Fruit fly (Drosophila melanogaster) whole organism, embryonic: ENCODE results near the gene CG8675.
A peak's percentile ranks its signal among the peaks of the same experiment; 100 is the strongest.

Experiments
- Asciz ChIP-seq: fragments of 200-800 bp; sonication (Bioruptor generic); optimal IDR thresholded peaks from 2 replicates; lab custom pipeline; 2017; ENCODE audit warnings: missing biosample characterization, mild to moderate bottlenecking, missing genetic modification characterization, missing genetic modification reagents
- BEAF-32 ChIP-seq: fragments of 200-800 bp; sonication (Bioruptor generic); optimal IDR thresholded peaks from 3 replicates; lab custom pipeline; 2017; ENCODE audit warnings: missing biosample characterization, missing genetic modification characterization, mild to moderate bottlenecking, moderate library complexity, missing genetic modification reagents
- CG1024 ChIP-seq: fragments of 200-800 bp; sonication (Bioruptor generic); IDR thresholded peaks from 2 replicates; pipeline ENCODE4 v1.3.6; 2022; ENCODE audit warnings: missing biosample characterization, missing genetic modification characterization
- CG10274 ChIP-seq: fragments of 200-800 bp; sonication (Bioruptor generic); optimal IDR thresholded peaks from 3 replicates; lab custom pipeline; 2017; ENCODE audit warnings: missing biosample characterization, mild to moderate bottlenecking, missing genetic modification characterization
- CG10979 ChIP-seq: fragments of 200-800 bp; sonication (Bioruptor generic); optimal IDR thresholded peaks from 2 replicates; lab custom pipeline; 2018; ENCODE audit warnings: missing biosample characterization, mild to moderate bottlenecking, missing genetic modification characterization, moderate library complexity
- CG12071 ChIP-seq: fragments of 200-800 bp; sonication (Bioruptor generic); optimal IDR thresholded peaks from 3 replicates; lab custom pipeline; 2018; ENCODE audit warnings: missing biosample characterization, mild to moderate bottlenecking, missing genetic modification characterization
- CG12299 ChIP-seq: fragments of 200-800 bp; sonication (Bioruptor generic); optimal IDR thresholded peaks from 2 replicates; lab custom pipeline; 2018; ENCODE audit warnings: missing biosample characterization, mild to moderate bottlenecking, missing genetic modification characterization
- CG3995 ChIP-seq: fragments of 200-800 bp; sonication (Bioruptor generic); optimal IDR thresholded peaks from 3 replicates; lab custom pipeline; 2016; ENCODE audit warnings: missing biosample characterization, missing genetic modification characterization
- CG4854 ChIP-seq: fragments of 200-800 bp; sonication (Bioruptor generic); optimal IDR thresholded peaks from 2 replicates; lab custom pipeline; 2016; ENCODE audit warnings: missing biosample characterization, missing genetic modification characterization, inconsistent platforms
- CG7372 ChIP-seq: fragments of 200-800 bp; sonication (Bioruptor generic); IDR thresholded peaks from 2 replicates; pipeline ENCODE4 v1.3.6; 2022; ENCODE audit warnings: missing biosample characterization, missing genetic modification characterization
- CG7928 ChIP-seq: fragments of 200-800 bp; sonication (Bioruptor generic); optimal IDR thresholded peaks from 2 replicates; lab custom pipeline; 2017; ENCODE audit warnings: missing biosample characterization, mild to moderate bottlenecking, missing genetic modification characterization
- CG8388 ChIP-seq: fragments of 200-800 bp; sonication (Bioruptor generic); optimal IDR thresholded peaks from 2 replicates; lab custom pipeline; 2019; ENCODE audit warnings: missing biosample characterization, mild to moderate bottlenecking, missing genetic modification characterization, moderate library complexity
- Drgx ChIP-seq: fragments of 200-800 bp; sonication (Bioruptor generic); IDR thresholded peaks from 2 replicates; pipeline ENCODE4 v1.3.6; 2022; ENCODE audit warnings: missing biosample characterization, missing genetic modification characterization
- Gug ChIP-seq: fragments of 200-800 bp; sonication (Bioruptor generic); IDR thresholded peaks from 4 replicates; pipeline ENCODE4 v1.3.6; 2022; ENCODE audit warnings: missing biosample characterization, missing genetic modification characterization
- YL-1 ChIP-seq: fragments of 200-800 bp; sonication (Bioruptor generic); optimal IDR thresholded peaks from 3 replicates; lab custom pipeline; 2017; ENCODE audit warnings: missing biosample characterization, mild to moderate bottlenecking, missing genetic modification characterization
- cad ChIP-seq: fragments of >200 bp; optimal IDR thresholded peaks from 2 replicates; lab custom pipeline; 2017; ENCODE audit warnings: missing biosample characterization, missing genetic modification characterization
- caup ChIP-seq: fragments of 200-800 bp; sonication (Bioruptor generic); optimal IDR thresholded peaks from 3 replicates; lab custom pipeline; 2017; ENCODE audit warnings: missing biosample characterization, mild to moderate bottlenecking, missing genetic modification characterization, moderate library complexity; ENCODE audit not compliant: severe bottlenecking
- chinmo ChIP-seq: fragments of 200-800 bp; sonication (Bioruptor generic); IDR thresholded peaks from 4 replicates; pipeline ENCODE4 v1.3.6; 2022; ENCODE audit warnings: missing biosample characterization, missing genetic modification characterization; ENCODE audit not compliant: partially characterized antibody
- crc ChIP-seq: fragments of 200-800 bp; sonication (Bioruptor generic); optimal IDR thresholded peaks from 2 replicates; lab custom pipeline; 2016; ENCODE audit warnings: missing biosample characterization, missing genetic modification characterization
- crol ChIP-seq: fragments of 200-800 bp; sonication (Bioruptor generic); IDR thresholded peaks from 2 replicates; pipeline ENCODE4 v1.3.6; 2022; ENCODE audit warnings: missing biosample characterization, missing genetic modification characterization
- ems ChIP-seq: fragments of 200-800 bp; sonication (Bioruptor generic); optimal IDR thresholded peaks from 3 replicates; lab custom pipeline; 2016; ENCODE audit warnings: missing biosample characterization, missing genetic modification characterization
- gsb-n ChIP-seq: fragments of 200-800 bp; sonication (Bioruptor generic); optimal IDR thresholded peaks from 3 replicates; lab custom pipeline; 2018; ENCODE audit warnings: missing biosample characterization, mild to moderate bottlenecking, missing genetic modification characterization
- ham ChIP-seq: fragments of 200-800 bp; sonication (Bioruptor generic); IDR thresholded peaks from 2 replicates; pipeline ENCODE4 v1.3.6; 2022; ENCODE audit warnings: missing biosample characterization, missing genetic modification characterization
- inv ChIP-seq: fragments of 200-800 bp; sonication (Bioruptor generic); IDR thresholded peaks from 2 replicates; pipeline ENCODE4 v1.3.6; 2022; ENCODE audit warnings: missing biosample characterization, missing genetic modification characterization; ENCODE audit not compliant: partially characterized antibody
- jumu ChIP-seq: fragments of 200-800 bp; sonication (Bioruptor generic); optimal IDR thresholded peaks from 3 replicates; lab custom pipeline; 2016; ENCODE audit warnings: missing biosample characterization, missing genetic modification characterization
- mld ChIP-seq: fragments of 200-800 bp; sonication (Bioruptor generic); IDR thresholded peaks from 3 replicates; pipeline ENCODE4 v1.3.6; 2022; ENCODE audit warnings: missing biosample characterization, missing genetic modification characterization; ENCODE audit not compliant: partially characterized antibody
- onecut ChIP-seq: fragments of 200-800 bp; sonication (Bioruptor generic); IDR thresholded peaks from 2 replicates; pipeline ENCODE4 v1.3.6; 2022; ENCODE audit warnings: missing biosample characterization, missing genetic modification characterization
- pb ChIP-seq: fragments of 200-800 bp; sonication (Bioruptor generic); optimal IDR thresholded peaks from 3 replicates; lab custom pipeline; 2016; ENCODE audit warnings: missing biosample characterization, missing genetic modification characterization
- phol ChIP-seq: fragments of 200-800 bp; sonication (Bioruptor generic); optimal IDR thresholded peaks from 3 replicates; lab custom pipeline; 2018; ENCODE audit warnings: missing biosample characterization, mild to moderate bottlenecking, missing genetic modification characterization, moderate library complexity
- pnt ChIP-seq: fragments of 200-800 bp; sonication (Bioruptor generic); optimal IDR thresholded peaks from 3 replicates; lab custom pipeline; 2016; ENCODE audit warnings: missing biosample characterization, missing genetic modification characterization
- tio ChIP-seq: fragments of 200-800 bp; sonication (Bioruptor generic); optimal IDR thresholded peaks from 2 replicates; lab custom pipeline; 2017; ENCODE audit warnings: missing biosample characterization, missing genetic modification characterization, inconsistent platforms
- tll ChIP-seq, 2 experiments: fragments of 200-800 bp in 1 of 2; fragments of >200 bp in 1 of 2; sonication (Bioruptor generic) in 1 of 2; optimal IDR thresholded peaks; 2 replicates each; lab custom pipeline; 2017 to 2019; ENCODE audit warnings: missing biosample characterization in 2 of 2, missing genetic modification characterization in 2 of 2, mild to moderate bottlenecking in 1 of 2, moderate library complexity in 1 of 2
- wdn ChIP-seq: fragments of 200-800 bp; sonication (Bioruptor generic); IDR thresholded peaks from 2 replicates; pipeline ENCODE4 v1.3.6; 2022; ENCODE audit warnings: missing biosample characterization, missing genetic modification characterization

Gene CG8675

DNA sequence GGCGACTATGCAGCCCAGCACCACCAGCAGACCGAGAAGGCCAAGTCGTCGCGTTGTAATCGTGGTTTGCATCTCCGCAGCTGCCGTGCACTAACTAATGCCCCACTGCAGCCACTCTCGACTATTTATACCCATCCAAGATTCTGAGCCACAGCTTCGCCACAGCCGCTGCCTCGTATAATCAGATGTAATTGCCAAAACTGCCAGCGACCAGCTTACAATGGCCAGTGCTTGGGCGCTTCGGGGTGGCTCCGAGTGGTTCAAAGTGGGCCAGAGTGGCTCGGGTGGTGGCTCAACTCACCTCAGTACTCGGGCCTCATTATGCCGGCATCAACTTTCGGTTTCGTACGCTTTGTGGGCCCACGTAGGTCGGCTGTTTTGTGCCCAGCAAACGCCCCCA, 25.6 kb downstream of the CG8675 start, which contains the start of gene CG34327:
TSS of gene CG34327 (minus strand) at position 101 of the 400 bp plus-strand sequence.
- TF ChIP-seq CG7928 (no peak), caup (no peak), ems (no peak), crol (GFP tag; lab: Robert Waterston, UW) (no peak), mld (GFP tag; lab: Robert Waterston, UW) (no peak), BEAF-32 (GFP tag; lab: Kevin White, UChicago) (no peak), CG1024 (GFP tag; lab: Robert Waterston, UW) (no peak), CG8388 (GFP tag; lab: Kevin White, UChicago) (no peak), phol (tag; lab: Kevin White, UChicago) (no peak), jumu (GFP tag; lab: Kevin White, UChicago) (no peak), tll (GFP tag; optimal IDR thresholded peaks at IDR 0.05; lab: Kevin White, UChicago) (no peak), wdn (GFP tag; lab: Robert Waterston, UW) (no peak), cad (GFP tag; lab: Kevin White, UChicago) (no peak), chinmo (GFP tag; lab: Robert Waterston, UW) (no peak), tio (GFP tag; lab: Kevin White, UChicago) (no peak), CG10274 (no peak), CG12071 (no peak), pb (GFP tag; lab: Kevin White, UChicago) (no peak)
- TF ChIP-seq, all 482 proteins: peak for 0

DNA sequence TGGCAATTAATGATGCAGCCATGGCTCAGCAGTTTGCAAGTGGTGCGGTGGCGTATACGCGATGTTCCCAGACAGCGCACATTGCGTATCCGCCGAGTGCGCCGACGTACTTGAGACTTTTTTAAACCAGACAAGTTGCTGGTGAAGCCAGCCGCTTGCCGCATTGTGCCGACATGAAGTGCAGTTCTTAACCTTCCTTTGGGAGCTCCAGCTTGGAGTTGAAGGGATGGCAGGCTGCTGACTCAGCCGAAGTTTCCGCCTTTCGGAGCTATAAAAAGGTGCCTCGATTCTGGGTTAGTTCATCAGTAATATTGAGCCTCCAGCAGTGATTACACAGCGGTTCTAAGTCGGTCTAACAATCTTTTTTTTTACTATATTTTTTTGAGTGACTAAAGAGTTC, 28.2 kb downstream of the CG8675 start, which contains the start of gene CG5172:
TSS of gene CG5172 (plus strand) at position 301 of the 400 bp plus-strand sequence.
- TF ChIP-seq CG10979 (no peak), onecut (GFP tag; lab: Robert Waterston, UW) (no peak), CG3995 (no peak), CG7372 (GFP tag; lab: Robert Waterston, UW) (peak; percentile 73), Asciz (GFP tag; lab: Kevin White, UChicago) (no peak), CG12299 (tag; lab: Kevin White, UChicago) (no peak), ham (GFP tag; lab: Robert Waterston, UW) (no peak)

DNA sequence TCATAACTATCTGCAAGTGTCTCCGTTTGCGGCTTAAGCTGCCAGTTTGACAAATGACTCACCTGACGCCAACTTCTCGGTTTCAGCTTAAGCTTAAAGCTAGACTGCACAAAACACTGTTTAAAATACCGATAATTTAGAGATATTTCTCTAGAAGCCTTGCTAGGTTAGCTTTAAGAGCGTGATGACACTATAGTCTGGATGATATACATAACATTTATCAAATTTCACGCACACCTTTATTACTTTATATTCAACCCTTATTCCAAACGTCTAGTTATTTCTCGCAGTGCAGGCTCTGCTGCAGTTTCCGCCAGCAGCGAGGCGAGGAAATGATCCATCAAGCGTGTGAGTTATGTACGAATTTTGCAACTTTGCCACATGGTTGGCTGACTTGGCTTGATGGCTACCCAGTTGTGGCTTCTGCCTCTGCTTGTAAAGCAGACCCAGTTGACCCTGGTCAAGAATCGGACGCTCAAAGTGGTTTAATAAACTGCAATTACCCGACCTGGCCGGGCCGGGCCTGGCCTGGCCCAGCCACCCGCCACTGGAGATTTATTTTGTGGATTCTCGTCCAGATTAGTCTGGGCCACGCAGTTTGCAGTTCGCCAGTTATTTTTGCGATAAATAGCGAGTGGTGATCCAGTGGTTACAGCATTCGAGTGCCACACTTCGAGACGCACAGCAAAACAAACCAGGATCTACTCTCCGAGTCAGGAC, 30.9 kb downstream of the CG8675 start, which contains the start of gene CG12998:
TSS of gene CG12998 (plus strand) at position 436 of the 720 bp plus-strand sequence.
- TF ChIP-seq Drgx (GFP tag; lab: Robert Waterston, UW) (peak; percentile 34; the same call in 1 of the 2 replicates), pnt (GFP tag; lab: Kevin White, UChicago) (no peak), inv (GFP tag; lab: Robert Waterston, UW) (no peak)

DNA sequence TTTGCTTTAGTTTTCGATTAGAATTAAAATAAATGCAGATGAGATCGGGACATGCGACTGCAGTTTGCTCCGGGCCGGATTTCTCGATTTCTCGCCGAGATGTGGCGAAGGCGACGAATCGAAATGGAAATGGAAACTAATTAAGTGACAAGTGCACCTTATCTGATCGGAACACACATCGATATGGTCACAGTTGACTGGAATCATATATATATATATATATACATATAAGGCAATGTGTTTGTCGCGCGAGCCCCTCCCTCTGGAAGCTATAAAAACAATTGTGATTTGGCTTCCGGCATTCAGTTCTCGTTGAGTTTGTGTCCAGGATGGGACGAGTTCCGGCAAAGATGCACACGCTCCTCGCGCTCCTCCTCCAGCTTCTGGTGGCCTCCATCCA, 34.3 kb downstream of the CG8675 start, which contains the start of gene CG5162:
TSS of gene CG5162 (plus strand) at position 301 of the 400 bp plus-strand sequence.
- TF ChIP-seq gsb-n (tag; lab: Kevin White, UChicago), result no peak
- TF ChIP-seq, all 482 proteins: peak for 0

DNA sequence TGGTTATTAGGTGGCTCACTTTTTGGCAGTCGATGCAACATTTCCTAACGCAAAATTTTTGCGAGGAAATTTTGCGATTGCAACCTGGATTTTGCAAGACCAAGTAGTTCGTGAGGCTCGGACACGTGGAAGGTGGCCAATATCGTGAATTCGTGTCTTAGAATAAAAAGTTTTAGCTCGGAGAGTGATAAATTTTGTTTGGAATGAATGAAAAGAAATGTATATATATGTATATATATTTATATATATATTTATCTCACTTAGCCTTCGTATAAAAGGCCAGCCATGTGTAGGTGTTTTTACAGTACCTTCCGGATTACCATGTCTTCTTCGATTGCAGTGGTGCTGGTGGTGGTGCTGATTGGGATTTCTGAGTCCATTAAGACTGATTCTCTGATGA, 37.3 kb downstream of the CG8675 start, which contains the start of gene CG18258:
TSS of gene CG18258 (plus strand) at position 301 of the 400 bp plus-strand sequence.
- no peak for TF ChIP-seq Gug (GFP tag; lab: Robert Waterston, UW)
- no peak for TF ChIP-seq crc
- no peak for TF ChIP-seq wdn (GFP tag; lab: Robert Waterston, UW)
- no peak for TF ChIP-seq CG4854 (GFP tag; lab: Kevin White, UChicago)
- TF ChIP-seq YL-1 (GFP tag; lab: Kevin White, UChicago), result no peak
